Fruit fly (Drosophila melanogaster): ENCODE measurements around the gene CG8132.

The CG8132 gene

DNA sequence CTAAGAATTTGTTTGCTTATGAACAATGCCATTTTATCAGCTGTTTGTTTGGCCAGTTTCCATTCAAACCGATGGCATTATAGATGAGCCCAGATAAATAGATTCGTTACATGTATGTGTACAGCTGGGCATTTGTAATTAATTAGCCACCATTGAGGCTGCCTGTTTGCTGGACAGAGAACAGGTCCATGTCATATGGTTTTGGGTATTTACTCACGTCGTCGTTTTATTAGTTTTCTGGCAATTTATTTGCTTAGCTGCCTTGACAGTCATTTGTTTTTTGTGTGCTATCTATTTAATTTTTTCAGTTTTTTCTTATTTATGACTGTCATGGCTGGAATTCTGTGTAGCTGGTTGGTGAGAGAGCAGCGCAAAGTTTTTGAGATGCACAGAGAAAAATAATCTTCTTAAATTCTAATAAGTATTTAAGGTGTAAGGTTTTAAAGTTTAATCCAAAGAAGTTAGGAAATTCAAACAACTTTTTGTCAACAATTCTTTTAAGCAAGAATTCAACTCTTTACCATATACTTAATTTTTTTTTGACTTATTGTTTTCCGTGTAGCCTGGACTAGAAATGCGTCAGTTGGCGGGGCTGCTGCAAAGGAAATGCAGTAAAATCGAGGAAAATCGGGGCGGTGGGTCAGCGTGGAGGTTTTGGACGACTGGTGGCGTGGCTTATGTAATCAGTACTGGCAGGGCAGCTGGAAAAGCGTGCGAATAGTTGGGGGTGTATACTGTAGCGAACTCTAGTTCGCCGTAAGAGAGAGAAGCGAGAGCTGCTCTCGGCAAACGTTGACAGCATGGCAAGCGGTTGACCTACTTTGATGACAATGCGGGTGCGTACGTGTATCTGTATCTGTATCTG lies 33.5 kb downstream of the CG8132 start (continued):
- TF ChIP-seq caup (GFP tag; optimal IDR thresholded peaks at IDR 0.05; ENCODE audit: severe bottlenecking) = peak; percentile 85
- no peak for TF ChIP-seq h (optimal IDR thresholded peaks at IDR 0.05)
- TF ChIP-seq CG30403 (GFP tag; optimal IDR thresholded peaks at IDR 0.05) = peak; percentile 91
- TF ChIP-seq ftz-f1 (GFP tag; optimal IDR thresholded peaks at IDR 0.05) = no peak
- peak; percentile 52 for TF ChIP-seq CG18011 (GFP tag; optimal IDR thresholded peaks at IDR 0.05)
- peak; percentile 78 for TF ChIP-seq CG9215 (GFP tag; IDR thresholded peaks at IDR 0.05)
- no peak for TF ChIP-seq CG16813 (GFP tag; IDR thresholded peaks at IDR 0.05; ENCODE audit: partially characterized antibody)
- TF ChIP-seq ac (GFP tag; optimal IDR thresholded peaks at IDR 0.05) = no peak
- TF ChIP-seq zfh2 (GFP tag; optimal IDR thresholded peaks at IDR 0.05) = peak; percentile 49
- peak; percentile 79 for TF ChIP-seq CG6683 (GFP tag; optimal IDR thresholded peaks at IDR 0.05)
- TF ChIP-seq CG17612 (GFP tag; IDR thresholded peaks at IDR 0.05) = peak; percentile 57; the same call in 1 of the 2 replicates
- peak; percentile 71 for TF ChIP-seq luna (GFP tag; optimal IDR thresholded peaks at IDR 0.05)
- no peak for TF ChIP-seq hb (GFP tag; IDR thresholded peaks at IDR 0.05; ENCODE audit: partially characterized antibody)
- peak; percentile 50; the same call in 1 of the 2 replicates for TF ChIP-seq wor (GFP tag; IDR thresholded peaks at IDR 0.05)
- TF ChIP-seq Atf3 (GFP tag; optimal IDR thresholded peaks at IDR 0.05) = peak; percentile 79
- no peak for TF ChIP-seq TFAM (GFP tag; optimal IDR thresholded peaks at IDR 0.05)
- no peak for TF ChIP-seq Doc3 (GFP tag; IDR thresholded peaks at IDR 0.05; ENCODE audit: partially characterized antibody)
- no peak for TF ChIP-seq cad (GFP tag; optimal IDR thresholded peaks at IDR 0.05)
- TF ChIP-seq crol (GFP tag; IDR thresholded peaks at IDR 0.05) = 0 out of 2 replicates have a peak, but pooled peaks have one; percentile 39
- peak; percentile 86 for TF ChIP-seq CG32772 (GFP tag; IDR thresholded peaks at IDR 0.05)
- peak; percentile 73 for TF ChIP-seq Side (GFP tag; optimal IDR thresholded peaks at IDR 0.05)
- peak; percentile 83 for TF ChIP-seq mam (GFP tag; optimal IDR thresholded peaks at IDR 0.05)
- TF ChIP-seq btn (GFP tag; optimal IDR thresholded peaks at IDR 0.05) = peak; percentile 45
- no peak for TF ChIP-seq CG42726 (GFP tag; IDR thresholded peaks at IDR 0.05; ENCODE audit: partially characterized antibody)
- peak; percentile 75 for TF ChIP-seq ssp (GFP tag; IDR thresholded peaks at IDR 0.05)
- no peak for TF ChIP-seq Kr (GFP tag; optimal IDR thresholded peaks at IDR 0.05)
- peak; percentile 72 for TF ChIP-seq CG15011 (GFP tag; optimal IDR thresholded peaks at IDR 0.05)
- TF ChIP-seq pfk (GFP tag; optimal IDR thresholded peaks at IDR 0.05) = no peak
- peak; percentile 90 for TF ChIP-seq tgo (GFP tag; IDR thresholded peaks at IDR 0.05)
- TF ChIP-seq Fer2 (tag; optimal IDR thresholded peaks at IDR 0.05) = peak; percentile 80
- TF ChIP-seq CG16779 (GFP tag; IDR thresholded peaks at IDR 0.05) = peak; percentile 93
- peak; percentile 48 for TF ChIP-seq CG4617 (GFP tag; optimal IDR thresholded peaks at IDR 0.05; ENCODE audit: borderline replicate concordance)
- TF ChIP-seq CG7372 (GFP tag; IDR thresholded peaks at IDR 0.05) = peak; percentile 54; the same call in 1 of the 2 replicates
- peak; percentile 85 for TF ChIP-seq CG18262 (tag; optimal IDR thresholded peaks at IDR 0.05)
- peak; percentile 72 for TF ChIP-seq CkIIα-i1 (GFP tag; IDR thresholded peaks at IDR 0.05)
- TF ChIP-seq vvl (GFP tag; IDR thresholded peaks at IDR 0.05) = peak; percentile 95
- peak; percentile 65 for TF ChIP-seq CG6272 (GFP tag; IDR thresholded peaks at IDR 0.05)
- no peak for TF ChIP-seq CG13287 (GFP tag; IDR thresholded peaks at IDR 0.05; ENCODE audit: partially characterized antibody)
- TF ChIP-seq CG6654 (GFP tag; optimal IDR thresholded peaks at IDR 0.05) = peak; percentile 57
- TF ChIP-seq rib (GFP tag; IDR thresholded peaks at IDR 0.05) = peak; percentile 60; the same call in 1 of the 2 replicates
- TF ChIP-seq dpn (GFP tag; optimal IDR thresholded peaks at IDR 0.05) = peak; percentile 83 to 85
- TF ChIP-seq kni (GFP tag; optimal IDR thresholded peaks at IDR 0.05) = no peak
- peak; percentile 57 for TF ChIP-seq CG12942 (GFP tag; optimal IDR thresholded peaks at IDR 0.05)
- TF ChIP-seq vfl (GFP tag; optimal IDR thresholded peaks at IDR 0.05) = peak; percentile 63
- peak; percentile 80 for TF ChIP-seq CG14667 (GFP tag; IDR thresholded peaks at IDR 0.05)
- TF ChIP-seq onecut (GFP tag; IDR thresholded peaks at IDR 0.05) = peak; percentile 53
- TF ChIP-seq CG3847 (GFP tag; IDR thresholded peaks at IDR 0.05) = peak; percentile 84
- TF ChIP-seq CG6765 (GFP tag; optimal IDR thresholded peaks at IDR 0.05) = peak; percentile 88
- peak; percentile 74 for TF ChIP-seq Asciz (GFP tag; optimal IDR thresholded peaks at IDR 0.05)
